Fruit fly (Drosophila melanogaster) whole organism, wandering third instar larva: ENCODE results near the gene Tehao.

Source experiments
- OdsH ChIP-seq: fragments of 200-800 bp; sonication (Bioruptor generic); optimal IDR thresholded peaks from 2 replicates; lab custom pipeline; 2016; ENCODE audit warnings: missing biosample characterization, mild to moderate bottlenecking, missing genetic modification characterization
- dl ChIP-seq, 2 experiments: fragments of 175-275, 200-275 bp in 1 of 2; fragments of 200-275 bp in 1 of 2; sonication (Bioruptor generic); optimal IDR thresholded peaks; lab custom pipeline; 2018; ENCODE audit warnings: mild to moderate bottlenecking in 2 of 2, missing biosample characterization in 2 of 2, missing genetic modification characterization in 2 of 2, moderate library complexity in 2 of 2; ENCODE audit not compliant: partially characterized antibody in 2 of 2, insufficient read depth in 1 of 2

DNA sequence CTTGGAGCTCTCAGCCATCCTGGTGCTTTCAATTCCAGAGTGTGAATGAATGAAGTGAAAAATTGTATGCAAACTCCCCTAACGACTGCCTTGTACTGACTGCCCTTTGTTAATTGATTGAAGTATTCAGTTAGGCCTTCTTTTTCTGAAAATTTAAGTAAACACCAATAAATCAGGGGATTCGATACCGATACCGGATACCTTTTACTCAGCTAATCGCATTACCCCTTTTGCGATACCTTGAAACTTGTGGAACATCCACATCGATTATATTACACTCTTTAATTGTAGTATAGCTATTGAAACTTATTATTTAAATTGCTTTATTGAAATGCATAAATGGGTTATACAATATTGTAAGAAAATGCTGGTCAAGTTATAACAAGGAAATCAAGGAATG lies 39.3 kb upstream of the Tehao start, which contains the start of gene CG16957:
- no peak for TF ChIP-seq dl (GFP tag; optimal IDR thresholded peaks at IDR 0.05; lab: Kevin White, UChicago; ENCODE audit: insufficient read depth in 1 of 2, partially characterized antibody in 2 of 2)
- TF ChIP-seq OdsH (GFP tag; lab: Kevin White, UChicago): no peak
